Fruit fly (Drosophila melanogaster): ENCODE measurements around the gene CG12702.

DNA sequence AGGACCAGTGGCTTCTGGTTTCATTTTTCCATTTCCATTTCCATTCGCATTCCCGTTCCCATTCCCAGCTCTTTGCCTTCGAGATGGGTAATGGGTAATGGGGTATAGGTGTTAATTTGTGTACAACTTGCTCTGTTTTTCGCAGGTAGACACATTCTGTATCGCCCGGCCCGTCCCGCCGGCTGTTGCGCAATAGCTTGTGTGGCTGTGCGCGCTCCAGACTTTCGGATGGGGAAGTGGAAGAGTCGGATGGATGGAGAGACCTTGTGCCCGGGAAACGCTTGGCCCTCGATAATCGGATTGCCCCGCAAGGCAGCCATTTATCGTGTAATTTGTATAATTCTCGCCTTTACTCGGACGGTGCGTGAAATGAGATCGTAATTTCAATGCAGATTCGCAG, 11.0 kb downstream of the CG12702 start:
- TF ChIP-seq Myc (optimal IDR thresholded peaks at IDR 0.05) (no peak), insv (optimal IDR thresholded peaks at IDR 0.05) (no peak), psq (optimal IDR thresholded peaks at IDR 0.05) (no peak), ttk (optimal IDR thresholded peaks at IDR 0.05) (no peak), Sin3A (optimal IDR thresholded peaks at IDR 0.05) (no peak), h (optimal IDR thresholded peaks at IDR 0.05) (no peak)

All from Kc167 (cell line).